Fruit fly (Drosophila melanogaster): ENCODE results near the gene CG32457.

CG32457 gene

dm6 chr3L:22947993-22948954, 39.2 kb upstream of the CG32457 start (continued):
- TF ChIP-seq CG10209 (GFP tag; optimal IDR thresholded peaks at IDR 0.05) (peak; percentile 3), grn (GFP tag; optimal IDR thresholded peaks at IDR 0.05) (no peak), pros (GFP tag; optimal IDR thresholded peaks at IDR 0.05) (peak; percentile 98), Adf1 (GFP tag; IDR thresholded peaks at IDR 0.05) (peak; percentile 47; the same call in 1 of the 2 replicates), cg (GFP tag; optimal IDR thresholded peaks at IDR 0.05) (peak; percentile 73), CG15479 (GFP tag; optimal IDR thresholded peaks at IDR 0.05) (peak; percentile 27), Dll (GFP tag; IDR thresholded peaks at IDR 0.05; ENCODE audit: partially characterized antibody) (peak; percentile 24; the same call in 1 of the 4 replicates), CG18764 (GFP tag; optimal IDR thresholded peaks at IDR 0.05) (no peak), chn (GFP tag; optimal IDR thresholded peaks at IDR 0.05) (peak; percentile 6), CG8924 (tag; optimal IDR thresholded peaks at IDR 0.05) (peak; percentile 39), gsb-n (tag; optimal IDR thresholded peaks at IDR 0.05) (peak; percentile 2), CG6813 (GFP tag; optimal IDR thresholded peaks at IDR 0.05) (peak; percentile 16), E2f2 (GFP tag; IDR thresholded peaks at IDR 0.05) (no peak), CG15696 (tag; optimal IDR thresholded peaks at IDR 0.05) (peak; percentile 25), CG2712 (tag; optimal IDR thresholded peaks at IDR 0.05) (peak; percentile 11), z (GFP tag; IDR thresholded peaks at IDR 0.05) (0 out of 3 replicates have a peak, but pooled peaks have one; percentile 11), Deaf1 (tag; optimal IDR thresholded peaks at IDR 0.05) (peak; percentile 68)

- TF ChIP-seq pros (GFP tag; optimal IDR thresholded peaks at IDR 0.05): peak; percentile 93
- peak; percentile 1 for TF ChIP-seq sqz (GFP tag; optimal IDR thresholded peaks at IDR 0.05)
- TF ChIP-seq sens (GFP tag): peak; percentile 52
- TF ChIP-seq nerfin-1 (tag; optimal IDR thresholded peaks at IDR 0.05): peak; percentile 75
- peak; percentile 45; the same call in 1 of the 2 replicates for TF ChIP-seq CG4360 (GFP tag; IDR thresholded peaks at IDR 0.05)
- no peak for TF ChIP-seq bsh (GFP tag; optimal IDR thresholded peaks at IDR 0.05)
- TF ChIP-seq CG15479 (GFP tag; optimal IDR thresholded peaks at IDR 0.05): peak; percentile 85
- peak; percentile 79; the same call in 2 of the 3 replicates for TF ChIP-seq CG2199 (GFP tag; IDR thresholded peaks at IDR 0.05)
- no peak for TF ChIP-seq br (optimal IDR thresholded peaks at IDR 0.05)
Observed at dm6 chr3L:22952703-22953102, 34.7 kb upstream of the CG32457 start.

dm6 chr3L:22955202-22955601, 32.2 kb upstream of the CG32457 start, which contains the start of gene CG32461:
Gene CG32461 (minus strand): TSS chr3L:22955302.
- TF ChIP-seq CG4707 (GFP tag; optimal IDR thresholded peaks at IDR 0.05): no peak

dm6 chr3L:22958171-22958570, 29.3 kb upstream of the CG32457 start:
- TF ChIP-seq CG11093 (GFP tag; IDR thresholded peaks at IDR 0.05): no peak
- TF ChIP-seq pita (GFP tag; optimal IDR thresholded peaks at IDR 0.05): peak; percentile 17
- peak; percentile 90 for TF ChIP-seq Dip2 (GFP tag; IDR thresholded peaks at IDR 0.05)
- TF ChIP-seq BEAF-32 (GFP tag; optimal IDR thresholded peaks at IDR 0.05): no peak
- peak; percentile 92 for TF ChIP-seq CTCF (GFP tag; optimal IDR thresholded peaks at IDR 0.05)
- TF ChIP-seq CG9817 (tag; optimal IDR thresholded peaks at IDR 0.05): no peak
- TF ChIP-seq HmgZ (tag; optimal IDR thresholded peaks at IDR 0.05): no peak
- no peak for TF ChIP-seq Oli (tag; optimal IDR thresholded peaks at IDR 0.05)
- 0 out of 3 replicates have a peak, but pooled peaks have one; percentile 20 for TF ChIP-seq CG2199 (GFP tag; IDR thresholded peaks at IDR 0.05)
- TF ChIP-seq CG12071 (GFP tag; optimal IDR thresholded peaks at IDR 0.05): no peak
- peak; percentile 26 for TF ChIP-seq Lhr (GFP tag; optimal IDR thresholded peaks at IDR 0.05)
